Fruit fly (Drosophila melanogaster): ENCODE measurements around the gene CG13599.

The CG13599 gene

DNA sequence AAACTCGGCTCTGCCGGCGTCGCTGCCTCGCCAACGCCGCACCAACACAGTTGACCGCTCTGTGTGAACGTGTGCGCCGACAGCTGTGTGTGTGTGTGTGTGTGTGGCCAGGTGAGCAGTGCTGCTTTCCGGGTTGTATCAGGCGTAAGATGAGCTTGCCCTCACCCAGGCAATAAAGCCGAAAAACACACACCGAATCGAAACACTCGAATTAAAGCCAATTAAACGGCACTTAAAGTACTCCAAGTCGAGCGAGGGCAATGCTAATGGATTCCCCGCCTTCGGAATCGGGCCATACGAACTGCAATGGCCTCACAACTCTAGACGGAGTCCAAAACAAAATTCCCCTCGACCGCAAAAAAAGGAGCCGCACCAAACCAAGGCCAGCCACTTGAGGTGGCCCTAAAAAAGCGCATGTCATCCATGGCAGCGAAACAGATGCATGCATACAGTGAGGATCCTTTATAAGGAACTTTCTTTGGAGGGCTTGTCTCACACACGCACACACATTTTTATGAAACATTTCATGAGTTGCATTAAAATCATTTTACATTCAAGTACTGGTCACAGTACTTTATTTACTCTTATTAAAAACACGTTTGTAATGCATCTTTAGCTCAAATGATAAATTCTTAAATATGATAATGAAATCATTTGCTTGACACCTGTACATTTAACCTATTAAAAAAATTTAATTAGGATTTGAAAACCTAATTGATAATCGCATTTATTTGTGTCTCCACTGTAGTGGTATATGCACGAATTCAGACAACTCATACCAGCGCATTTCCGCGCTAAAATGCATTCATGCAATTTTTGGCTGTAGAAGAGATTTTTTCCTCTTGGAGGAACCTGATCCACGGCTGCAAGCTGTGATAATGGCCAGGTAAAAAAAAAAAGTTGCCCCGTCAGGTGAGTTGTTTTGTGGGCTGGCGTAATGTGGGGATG is 17.3 kb downstream of the CG13599 start (continued):
- TF ChIP-seq CG9727 (GFP tag; optimal IDR thresholded peaks at IDR 0.05): no peak
- no peak for TF ChIP-seq CG6791 (GFP tag; IDR thresholded peaks at IDR 0.05; ENCODE audit: partially characterized antibody)
- TF ChIP-seq CG10462 (GFP tag; optimal IDR thresholded peaks at IDR 0.05): no peak
- TF ChIP-seq sens-2 (GFP tag; IDR thresholded peaks at IDR 0.05): no peak
- no peak for TF ChIP-seq Trl (optimal IDR thresholded peaks at IDR 0.05)
- TF ChIP-seq Trl (GFP tag; optimal IDR thresholded peaks at IDR 0.05): no peak
- no peak for TF ChIP-seq CG11723 (GFP tag; optimal IDR thresholded peaks at IDR 0.05)
- no peak for TF ChIP-seq CG14050 (GFP tag; IDR thresholded peaks at IDR 0.05)
- TF ChIP-seq Ets97D (GFP tag; optimal IDR thresholded peaks at IDR 0.05): no peak
- TF ChIP-seq nau (GFP tag; optimal IDR thresholded peaks at IDR 0.05): no peak
- TF ChIP-seq Adf1 (GFP tag; IDR thresholded peaks at IDR 0.05): peak; percentile 29; the same call in 1 of the 2 replicates
- no peak for TF ChIP-seq gsb (GFP tag; IDR thresholded peaks at IDR 0.05)
- TF ChIP-seq MTF-1 (GFP tag; optimal IDR thresholded peaks at IDR 0.05; ENCODE audit: borderline replicate concordance): no peak
- no peak for TF ChIP-seq fd102C (GFP tag; optimal IDR thresholded peaks at IDR 0.05)
- no peak for TF ChIP-seq Camta (GFP tag; optimal IDR thresholded peaks at IDR 0.05)
- TF ChIP-seq gce (GFP tag; IDR thresholded peaks at IDR 0.05): 0 out of 3 replicates have a peak, but pooled peaks have one; percentile 18
- no peak for TF ChIP-seq shn (GFP tag; optimal IDR thresholded peaks at IDR 0.05)
- no peak for TF ChIP-seq dmrt99B (tag; optimal IDR thresholded peaks at IDR 0.05)
- no peak for TF ChIP-seq Fer3 (tag; optimal IDR thresholded peaks at IDR 0.05)
- no peak for TF ChIP-seq Usf (GFP tag; optimal IDR thresholded peaks at IDR 0.05)
- no peak for TF ChIP-seq CG17568 (GFP tag; optimal IDR thresholded peaks at IDR 0.05)
- no peak for TF ChIP-seq CG12942 (GFP tag; optimal IDR thresholded peaks at IDR 0.05)
- no peak for TF ChIP-seq pnt (GFP tag; optimal IDR thresholded peaks at IDR 0.05)
- TF ChIP-seq CG30020 (tag; optimal IDR thresholded peaks at IDR 0.05): no peak
- TF ChIP-seq CG7372 (GFP tag; IDR thresholded peaks at IDR 0.05): no peak
- TF ChIP-seq slbo (GFP tag; IDR thresholded peaks at IDR 0.05): 0 out of 2 replicates have a peak, but pooled peaks have one; percentile 29
- TF ChIP-seq CG8478 (optimal IDR thresholded peaks at IDR 0.05): no peak
- TF ChIP-seq lbe (GFP tag; optimal IDR thresholded peaks at IDR 0.05): peak; percentile 87
- no peak for TF ChIP-seq CG14667 (GFP tag; IDR thresholded peaks at IDR 0.05)
- no peak for TF ChIP-seq sob (GFP tag; IDR thresholded peaks at IDR 0.05)
- no peak for TF ChIP-seq ems (GFP tag; optimal IDR thresholded peaks at IDR 0.05)
- TF ChIP-seq pb (GFP tag; optimal IDR thresholded peaks at IDR 0.05): no peak
- TF ChIP-seq CG6813 (GFP tag; optimal IDR thresholded peaks at IDR 0.05): no peak
- TF ChIP-seq CG6175 (GFP tag; IDR thresholded peaks at IDR 0.05): no peak
- TF ChIP-seq zfh2 (GFP tag; optimal IDR thresholded peaks at IDR 0.05): no peak
- no peak for TF ChIP-seq maf-S (GFP tag; optimal IDR thresholded peaks at IDR 0.05)
- peak; percentile 56; the same call in 1 of the 2 replicates for TF ChIP-seq Drgx (GFP tag; IDR thresholded peaks at IDR 0.05)
- no peak for TF ChIP-seq Opbp (GFP tag; IDR thresholded peaks at IDR 0.05; ENCODE audit: partially characterized antibody)
- TF ChIP-seq CG3847 (GFP tag; IDR thresholded peaks at IDR 0.05): 0 out of 2 replicates have a peak, but pooled peaks have one; percentile 19
- TF ChIP-seq ranshi (GFP tag; IDR thresholded peaks at IDR 0.05): no peak
- no peak for TF ChIP-seq kni (GFP tag; optimal IDR thresholded peaks at IDR 0.05)
- TF ChIP-seq az2 (GFP tag; optimal IDR thresholded peaks at IDR 0.05): no peak
- TF ChIP-seq CG9609 (GFP tag; optimal IDR thresholded peaks at IDR 0.05): no peak
- TF ChIP-seq Tbp (GFP tag; optimal IDR thresholded peaks at IDR 0.05): no peak
- no peak for TF ChIP-seq eve (GFP tag; optimal IDR thresholded peaks at IDR 0.05)
- no peak for TF ChIP-seq Abd-B (GFP tag; optimal IDR thresholded peaks at IDR 0.05)
- no peak for TF ChIP-seq NK7.1 (GFP tag; optimal IDR thresholded peaks at IDR 0.05)
- no peak for TF ChIP-seq fru (optimal IDR thresholded peaks at IDR 0.05)
- no peak for TF ChIP-seq grau (tag; optimal IDR thresholded peaks at IDR 0.05)
- no peak for TF ChIP-seq Jarid2 (GFP tag; optimal IDR thresholded peaks at IDR 0.05)
- no peak for TF ChIP-seq hth (optimal IDR thresholded peaks at IDR 0.05)
